Fruit fly (Drosophila melanogaster): ENCODE measurements around the gene CG31370.

The CG31370 gene

DNA sequence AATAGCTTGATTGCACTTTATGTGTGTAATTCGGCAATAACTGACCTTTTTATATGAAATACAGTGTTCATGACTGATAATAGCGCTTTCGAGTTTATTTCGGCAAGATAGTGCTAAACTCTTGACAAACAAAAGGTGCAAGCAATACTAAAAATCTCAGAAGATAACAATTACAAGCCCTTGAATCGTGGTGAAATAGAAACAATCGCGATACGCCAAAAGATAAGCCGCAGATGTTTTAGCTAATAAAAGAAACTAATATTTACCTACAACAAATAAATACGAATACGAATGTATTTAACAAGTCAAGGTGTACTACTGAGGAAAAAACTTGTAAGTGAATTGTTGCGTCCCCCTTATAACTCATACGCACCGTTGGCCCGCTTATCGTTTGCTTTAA, 27.0 kb upstream of the CG31370 start:
- TF ChIP-seq ab (GFP tag; optimal IDR thresholded peaks at IDR 0.05) (no peak), mirr (GFP tag; optimal IDR thresholded peaks at IDR 0.05) (peak; percentile 69), CG12299 (tag; optimal IDR thresholded peaks at IDR 0.05) (peak; percentile 36), CG11723 (GFP tag; optimal IDR thresholded peaks at IDR 0.05) (no peak), Fer3 (tag; optimal IDR thresholded peaks at IDR 0.05) (peak; percentile 54), CG15601 (tag; optimal IDR thresholded peaks at IDR 0.05) (no peak), unpg (GFP tag; optimal IDR thresholded peaks at IDR 0.05) (peak; percentile 1), CG7556 (GFP tag; optimal IDR thresholded peaks at IDR 0.05) (no peak), cwo (GFP tag; optimal IDR thresholded peaks at IDR 0.05) (peak; percentile 19), CG12236 (GFP tag; optimal IDR thresholded peaks at IDR 0.05) (no peak), CG12071 (GFP tag; optimal IDR thresholded peaks at IDR 0.05) (peak; percentile 44), eyg (GFP tag; optimal IDR thresholded peaks at IDR 0.05) (peak; percentile 14), CG8388 (GFP tag; optimal IDR thresholded peaks at IDR 0.05) (no peak), CG2678 (tag; optimal IDR thresholded peaks at IDR 0.05) (peak; percentile 65), Nf-YC (tag; optimal IDR thresholded peaks at IDR 0.05) (peak; percentile 32), sug (tag; optimal IDR thresholded peaks at IDR 0.05) (peak; percentile 77), hkb (optimal IDR thresholded peaks at IDR 0.05) (no peak), hkb (GFP tag; IDR thresholded peaks at IDR 0.05) (peak; percentile 22; the same call in 1 of the 2 replicates), sens (GFP tag) (peak; percentile 61), CG12769 (tag; optimal IDR thresholded peaks at IDR 0.05) (peak; percentile 42), CG10267 (tag; optimal IDR thresholded peaks at IDR 0.05) (no peak), odd (GFP tag; optimal IDR thresholded peaks at IDR 0.05) (peak; percentile 61), sim (GFP tag; IDR thresholded peaks at IDR 0.05) (no peak), CG13296 (GFP tag; optimal IDR thresholded peaks at IDR 0.05) (peak; percentile 81), CG14441 (GFP tag; IDR thresholded peaks at IDR 0.05) (no peak; the same call in 1 of the 2 replicates), CG2116 (GFP tag; optimal IDR thresholded peaks at IDR 0.05) (no peak), B-H2 (GFP tag; optimal IDR thresholded peaks at IDR 0.05) (peak; percentile 36), CG15696 (tag; optimal IDR thresholded peaks at IDR 0.05) (no peak), ara (GFP tag; IDR thresholded peaks at IDR 0.05) (no peak), crp (GFP tag; optimal IDR thresholded peaks at IDR 0.05) (no peak), HmgZ (tag; optimal IDR thresholded peaks at IDR 0.05) (peak; percentile 46), ato (GFP tag; IDR thresholded peaks at IDR 0.05; ENCODE audit: partially characterized antibody) (no peak), Fer1 (GFP tag; optimal IDR thresholded peaks at IDR 0.05) (peak; percentile 81), CG9797 (GFP tag; optimal IDR thresholded peaks at IDR 0.05) (no peak), PHDP (tag; optimal IDR thresholded peaks at IDR 0.05) (peak; percentile 71), CrebB (tag; optimal IDR thresholded peaks at IDR 0.05) (peak; percentile 60), CG14050 (GFP tag; IDR thresholded peaks at IDR 0.05) (no peak), CG1233 (GFP tag; optimal IDR thresholded peaks at IDR 0.05) (peak; percentile 1), CG3847 (GFP tag; IDR thresholded peaks at IDR 0.05) (no peak), CG18599 (GFP tag; optimal IDR thresholded peaks at IDR 0.05) (peak; percentile 68), CG10431 (GFP tag; optimal IDR thresholded peaks at IDR 0.05) (no peak), Xbp1 (GFP tag; optimal IDR thresholded peaks at IDR 0.05) (no peak), CG7372 (GFP tag; IDR thresholded peaks at IDR 0.05) (peak; percentile 59), CG13287 (GFP tag; IDR thresholded peaks at IDR 0.05; ENCODE audit: partially characterized antibody) (no peak), CHES-1-like (GFP tag; optimal IDR thresholded peaks at IDR 0.05) (no peak), CG13894 (tag; optimal IDR thresholded peaks at IDR 0.05) (peak; percentile 57), Hsf (GFP tag; optimal IDR thresholded peaks at IDR 0.05) (no peak), CG12659 (GFP tag; optimal IDR thresholded peaks at IDR 0.05) (peak; percentile 23), Med (GFP tag) (peak; percentile 67), rib (GFP tag; IDR thresholded peaks at IDR 0.05) (no peak), CG1024 (GFP tag; IDR thresholded peaks at IDR 0.05) (no peak)

Measured in whole organism, embryonic.